Fruit fly (Drosophila melanogaster) whole organism, embryonic: Measurements from ENCODE around the gene CG34357.

Source experiments
- Atf-2 ChIP-seq: fragments of 200-800 bp; sonication (Bioruptor generic); optimal IDR thresholded peaks from 2 replicates; lab custom pipeline; 2016; ENCODE audit warnings: missing biosample characterization, missing genetic modification characterization
- CG10431 ChIP-seq: fragments of 200-800 bp; sonication (Bioruptor generic); optimal IDR thresholded peaks from 3 replicates; lab custom pipeline; 2018; ENCODE audit warnings: missing biosample characterization, mild to moderate bottlenecking, missing genetic modification characterization
- CG11723 ChIP-seq: fragments of 200-800 bp; sonication (Bioruptor generic); optimal IDR thresholded peaks from 2 replicates; lab custom pipeline; 2017; ENCODE audit warnings: missing biosample characterization, mild to moderate bottlenecking, missing genetic modification characterization
- CG12236 ChIP-seq: fragments of 200-800 bp; sonication (Bioruptor generic); optimal IDR thresholded peaks from 2 replicates; lab custom pipeline; 2016; ENCODE audit warnings: missing biosample characterization, missing genetic modification characterization
- CG12391 ChIP-seq: fragments of 200-800 bp; sonication (Bioruptor generic); optimal IDR thresholded peaks from 3 replicates; lab custom pipeline; 2018; ENCODE audit warnings: missing biosample characterization, mild to moderate bottlenecking, missing genetic modification characterization, moderate library complexity
- CG12659 ChIP-seq: fragments of 200-800 bp; sonication (Bioruptor generic); optimal IDR thresholded peaks from 3 replicates; lab custom pipeline; 2017; ENCODE audit warnings: mild to moderate bottlenecking, missing biosample characterization, missing genetic modification reagents, missing genetic modification characterization
- CG13296 ChIP-seq: fragments of 200-800 bp; sonication (Bioruptor generic); optimal IDR thresholded peaks from 3 replicates; lab custom pipeline; 2018; ENCODE audit warnings: missing biosample characterization, mild to moderate bottlenecking, missing genetic modification characterization
- CG14014 ChIP-seq: fragments of 200-800 bp; sonication (Bioruptor generic); IDR thresholded peaks from 2 replicates; pipeline ENCODE4 v1.3.6; 2022; ENCODE audit warnings: missing biosample characterization, missing genetic modification characterization
- CG1603 ChIP-seq: fragments of 200-800 bp; sonication (Bioruptor generic); optimal IDR thresholded peaks from 2 replicates; lab custom pipeline; 2019; ENCODE audit warnings: missing biosample characterization, mild to moderate bottlenecking, missing genetic modification characterization, moderate library complexity
- CG17385 ChIP-seq: fragments of 200-800 bp; sonication (Bioruptor generic); optimal IDR thresholded peaks from 3 replicates; lab custom pipeline; 2018; ENCODE audit warnings: missing biosample characterization, mild to moderate bottlenecking, missing genetic modification characterization
- CG17802 ChIP-seq: fragments of 200-800 bp; sonication (Bioruptor generic); optimal IDR thresholded peaks from 2 replicates; lab custom pipeline; 2018; ENCODE audit warnings: missing biosample characterization, mild to moderate bottlenecking, missing genetic modification characterization, moderate library complexity
- CG2199 ChIP-seq: fragments of 200-800 bp; sonication (Bioruptor generic); IDR thresholded peaks from 3 replicates; pipeline ENCODE4 v1.3.6; 2022; ENCODE audit warnings: missing biosample characterization, missing genetic modification characterization
- CG2678 ChIP-seq: fragments of 200-800 bp; sonication (Bioruptor generic); optimal IDR thresholded peaks from 3 replicates; lab custom pipeline; 2019; ENCODE audit warnings: missing biosample characterization, mild to moderate bottlenecking, missing genetic modification characterization, moderate library complexity
- CG32772 ChIP-seq: fragments of 200-800 bp; sonication (Bioruptor generic); IDR thresholded peaks from 2 replicates; pipeline ENCODE4 v1.3.6; 2022; ENCODE audit warnings: missing biosample characterization, missing genetic modification characterization
- CG34376 ChIP-seq: fragments of 200-800 bp; sonication (Bioruptor generic); optimal IDR thresholded peaks from 2 replicates; lab custom pipeline; 2018; ENCODE audit warnings: missing biosample characterization, mild to moderate bottlenecking, missing genetic modification characterization
- CG34422 ChIP-seq: fragments of 200-800 bp; sonication (Bioruptor generic); IDR thresholded peaks from 3 replicates; pipeline ENCODE4 v1.3.6; 2022; ENCODE audit warnings: missing biosample characterization, missing genetic modification characterization
- D19A ChIP-seq: fragments of 200-800 bp; optimal IDR thresholded peaks from 3 replicates; lab custom pipeline; 2019; ENCODE audit warnings: missing biosample characterization, mild to moderate bottlenecking, missing genetic modification characterization, moderate library complexity
- Med ChIP-seq: fragments of 200-800 bp; sonication (Bioruptor generic); peaks from one replicate; lab custom pipeline; 2016; ENCODE audit warnings: missing biosample characterization, missing genetic modification characterization, mild to moderate bottlenecking, inconsistent platforms, moderate library complexity
- NK7.1 ChIP-seq: fragments of 200-800 bp; sonication (Bioruptor generic); optimal IDR thresholded peaks from 3 replicates; lab custom pipeline; 2016; ENCODE audit warnings: missing biosample characterization, missing genetic modification characterization
- Nf-YA ChIP-seq: fragments of 200-800 bp; sonication (Bioruptor generic); IDR thresholded peaks from 2 replicates; pipeline ENCODE4 v1.3.6; 2022; ENCODE audit warnings: missing biosample characterization, missing genetic modification characterization
- Rfx ChIP-seq: fragments of 200-800 bp; sonication (Bioruptor generic); IDR thresholded peaks from 2 replicates; pipeline ENCODE4 v1.3.6; 2022; ENCODE audit warnings: missing biosample characterization, missing genetic modification characterization
- Scr ChIP-seq: fragments of 200-800 bp; sonication (Bioruptor generic); IDR thresholded peaks from 2 replicates; pipeline ENCODE4 v1.3.6; 2022; ENCODE audit warnings: missing biosample characterization, missing genetic modification characterization; ENCODE audit not compliant: partially characterized antibody
- Spps ChIP-seq: fragments of 200-800 bp; sonication (Bioruptor generic); optimal IDR thresholded peaks from 2 replicates; lab custom pipeline; 2018; ENCODE audit warnings: missing biosample characterization, mild to moderate bottlenecking, missing genetic modification characterization
- Tbp ChIP-seq: fragments of >200 bp; optimal IDR thresholded peaks from 2 replicates; lab custom pipeline; 2018; ENCODE audit warnings: missing biosample characterization, missing genetic modification characterization
- Trl ChIP-seq, 3 experiments: fragments of >200 bp in 2 of 3; fragments of 200-800 bp in 1 of 3; sonication (Bioruptor generic) in 1 of 3; optimal IDR thresholded peaks; 2 replicates in 1 of 3; 3 replicates in 2 of 3; lab custom pipeline; 2016 to 2017; ENCODE audit warnings: missing biosample characterization in 1 of 3, missing genetic modification characterization in 1 of 3
- YL-1 ChIP-seq: fragments of 200-800 bp; sonication (Bioruptor generic); optimal IDR thresholded peaks from 3 replicates; lab custom pipeline; 2017; ENCODE audit warnings: missing biosample characterization, mild to moderate bottlenecking, missing genetic modification characterization
- ab ChIP-seq: fragments of 200-800 bp; sonication (Bioruptor generic); optimal IDR thresholded peaks from 2 replicates; lab custom pipeline; 2016; ENCODE audit warnings: missing biosample characterization, missing genetic modification characterization
- az2 ChIP-seq: fragments of 200-800 bp; sonication (Bioruptor generic); optimal IDR thresholded peaks from 3 replicates; lab custom pipeline; 2016; ENCODE audit warnings: missing biosample characterization, missing genetic modification characterization
- emc ChIP-seq: fragments of 200-800 bp; sonication (Bioruptor generic); optimal IDR thresholded peaks from 2 replicates; lab custom pipeline; 2016; ENCODE audit warnings: missing biosample characterization, missing genetic modification characterization
- en ChIP-seq: fragments of 200-800 bp; sonication (Bioruptor generic); optimal IDR thresholded peaks from 2 replicates; lab custom pipeline; 2016; ENCODE audit warnings: missing biosample characterization, missing genetic modification characterization
- fu2 ChIP-seq: fragments of 200-800 bp; sonication (Bioruptor generic); optimal IDR thresholded peaks from 2 replicates; lab custom pipeline; 2016; ENCODE audit warnings: missing biosample characterization, missing genetic modification characterization
- gfzf ChIP-seq: fragments of 200-800 bp; sonication (Bioruptor generic); optimal IDR thresholded peaks from 2 replicates; lab custom pipeline; 2016; ENCODE audit warnings: missing biosample characterization, mild to moderate bottlenecking, missing genetic modification characterization, moderate library complexity
- grn ChIP-seq: fragments of 200-800 bp; sonication (Bioruptor generic); optimal IDR thresholded peaks from 3 replicates; lab custom pipeline; 2017; ENCODE audit warnings: missing biosample characterization, missing genetic modification characterization
- gro ChIP-seq: fragments of 200-800 bp; sonication (Bioruptor generic); optimal IDR thresholded peaks from 2 replicates; lab custom pipeline; 2016; ENCODE audit warnings: missing biosample characterization, missing genetic modification characterization
- hbn ChIP-seq: fragments of 200-800 bp; sonication (Bioruptor generic); IDR thresholded peaks from 2 replicates; pipeline ENCODE4 v1.3.6; 2022; ENCODE audit warnings: missing biosample characterization, missing genetic modification characterization; ENCODE audit not compliant: partially characterized antibody
- kah ChIP-seq: fragments of 200-800 bp; sonication (Bioruptor generic); optimal IDR thresholded peaks from 2 replicates; lab custom pipeline; 2018; ENCODE audit warnings: missing biosample characterization, mild to moderate bottlenecking, missing genetic modification characterization
- ken ChIP-seq: fragments of 200-800 bp; sonication (Bioruptor generic); IDR thresholded peaks from 3 replicates; pipeline ENCODE4 v1.3.6; 2022; ENCODE audit warnings: missing biosample characterization, missing genetic modification characterization
- lmd ChIP-seq: fragments of 200-800 bp; sonication (Bioruptor generic); IDR thresholded peaks from 2 replicates; pipeline ENCODE4 v1.3.6; 2022; ENCODE audit warnings: missing biosample characterization, missing genetic modification characterization
- mirr ChIP-seq: fragments of 200-800 bp; sonication (Bioruptor generic); optimal IDR thresholded peaks from 3 replicates; lab custom pipeline; 2018; ENCODE audit warnings: missing biosample characterization, mild to moderate bottlenecking, missing genetic modification characterization
- mld ChIP-seq: fragments of 200-800 bp; sonication (Bioruptor generic); IDR thresholded peaks from 3 replicates; pipeline ENCODE4 v1.3.6; 2022; ENCODE audit warnings: missing biosample characterization, missing genetic modification characterization; ENCODE audit not compliant: partially characterized antibody
- pan ChIP-seq, 4 experiments: fragments of >200 bp in 3 of 4; fragments of 200-800 bp in 1 of 4; sonication (Bioruptor generic) in 1 of 4; optimal IDR thresholded peaks in 3 of 4; IDR thresholded peaks in 1 of 4; 2 replicates each; pipeline versions ENCODE4 v1.3.6 to Lab custom; 2017 to 2022; ENCODE audit warnings: missing biosample characterization in 2 of 4, missing genetic modification characterization in 2 of 4, mixed read lengths in 1 of 4
- pum ChIP-seq: fragments of 200-800 bp; sonication (Bioruptor generic); optimal IDR thresholded peaks from 2 replicates; lab custom pipeline; 2016; ENCODE audit warnings: missing biosample characterization, missing genetic modification characterization
- rib ChIP-seq: fragments of 200-800 bp; sonication (Bioruptor generic); IDR thresholded peaks from 2 replicates; pipeline ENCODE4 v1.3.6; 2022; ENCODE audit warnings: missing biosample characterization, missing genetic modification characterization
- shn ChIP-seq: fragments of 200-800 bp; sonication (Bioruptor generic); optimal IDR thresholded peaks from 3 replicates; lab custom pipeline; 2016; ENCODE audit warnings: missing biosample characterization, missing genetic modification characterization
- slbo ChIP-seq: fragments of 200-800 bp; sonication (Bioruptor generic); IDR thresholded peaks from 2 replicates; pipeline ENCODE4 v1.3.6; 2022; ENCODE audit warnings: missing biosample characterization, missing genetic modification characterization
- sug ChIP-seq: fragments of 200-800 bp; optimal IDR thresholded peaks from 2 replicates; lab custom pipeline; 2019; ENCODE audit warnings: missing biosample characterization, mild to moderate bottlenecking, missing genetic modification characterization, moderate library complexity
- unpg ChIP-seq: fragments of 200-800 bp; sonication (Bioruptor generic); optimal IDR thresholded peaks from 3 replicates; lab custom pipeline; 2018; ENCODE audit warnings: missing biosample characterization, mild to moderate bottlenecking, missing genetic modification characterization, moderate library complexity
- vvl ChIP-seq: fragments of 200-800 bp; sonication (Bioruptor generic); IDR thresholded peaks from 2 replicates; pipeline ENCODE4 v1.3.6; 2022; ENCODE audit warnings: missing biosample characterization, missing genetic modification characterization
- wdn ChIP-seq: fragments of 200-800 bp; sonication (Bioruptor generic); IDR thresholded peaks from 2 replicates; pipeline ENCODE4 v1.3.6; 2022; ENCODE audit warnings: missing biosample characterization, missing genetic modification characterization

The CG34357 gene

DNA sequence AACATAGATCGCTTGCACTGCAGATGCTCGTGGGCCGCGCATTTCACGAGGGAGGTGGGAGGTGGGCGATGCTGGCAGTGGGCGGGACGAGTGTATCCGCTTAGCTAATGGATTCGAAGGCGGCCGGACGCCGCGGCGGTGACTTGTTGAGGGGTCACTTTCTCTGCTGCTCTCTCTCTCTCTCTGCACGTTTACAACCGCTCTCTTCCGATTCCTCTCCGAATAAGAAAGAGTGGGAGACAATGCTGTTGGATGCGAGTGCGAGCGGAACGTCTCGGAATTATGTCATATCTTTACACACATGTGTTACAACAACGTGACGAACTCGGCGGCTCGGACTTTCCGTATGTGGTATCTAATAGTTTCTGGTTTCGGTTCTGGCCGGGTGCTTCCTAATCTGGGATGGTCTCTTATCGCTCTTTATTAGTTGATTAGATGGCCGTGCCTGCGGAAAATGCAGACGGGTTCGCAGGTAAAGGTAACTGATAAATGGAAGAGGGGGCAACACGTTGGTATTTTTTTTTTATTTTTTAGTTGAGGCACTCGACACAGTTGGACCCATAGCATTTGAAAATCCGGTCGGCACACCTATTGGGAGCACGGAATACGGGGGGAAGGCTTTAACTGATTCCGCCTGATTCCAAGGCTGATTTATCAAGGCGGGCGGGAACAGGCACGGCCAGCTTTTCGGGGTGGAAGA, 105.4 kb downstream of the CG34357 start (continued):
- TF ChIP-seq gro (GFP tag; lab: Kevin White, UChicago) (no peak), CG34422 (GFP tag; lab: Robert Waterston, UW) (no peak), sug (tag; lab: Kevin White, UChicago) (peak; percentile 10), gfzf (no peak), mld (GFP tag; lab: Robert Waterston, UW) (no peak), en (GFP tag; lab: Kevin White, UChicago) (no peak), Spps (no peak), ab (GFP tag; lab: Kevin White, UChicago) (no peak), Tbp (GFP tag; lab: Kevin White, UChicago) (no peak), CG12659 (GFP tag; lab: Kevin White, UChicago) (no peak), rib (GFP tag; lab: Robert Waterston, UW) (no peak), shn (GFP tag; lab: Kevin White, UChicago) (no peak), CG17802 (no peak), CG2678 (tag; lab: Kevin White, UChicago) (no peak), CG14014 (no peak), D19A (tag; lab: Kevin White, UChicago) (no peak), emc (no peak), CG34376 (GFP tag; lab: Kevin White, UChicago) (peak; percentile 51), hbn (0 out of 2 replicates have a peak, but pooled peaks have one; percentile 17), vvl (GFP tag; lab: Robert Waterston, UW) (peak; percentile 27; the same call in 1 of the 2 replicates), CG17385 (peak; percentile 55), slbo (GFP tag; lab: Robert Waterston, UW) (0 out of 2 replicates have a peak, but pooled peaks have one; percentile 13), CG12391 (tag; lab: Kevin White, UChicago) (no peak), grn (GFP tag; lab: Kevin White, UChicago) (peak; percentile 80), CG10431 (GFP tag; lab: Kevin White, UChicago) (no peak), Med (GFP tag; lab: Kevin White, UChicago) (peak; percentile 39), CG11723 (GFP tag; lab: Kevin White, UChicago) (no peak), unpg (no peak), CG2199 (GFP tag; lab: Robert Waterston, UW) (no peak), wdn (no peak), kah (GFP tag; lab: Kevin White, UChicago) (peak; percentile 9), NK7.1 (no peak), CG32772 (GFP tag; lab: Robert Waterston, UW) (0 out of 2 replicates have a peak, but pooled peaks have one; percentile 17), pum (GFP tag; lab: Kevin White, UChicago) (no peak), YL-1 (GFP tag; lab: Kevin White, UChicago) (no peak), CG13296 (GFP tag; lab: Kevin White, UChicago) (no peak), mirr (GFP tag; lab: Kevin White, UChicago) (peak; percentile 59), Scr (GFP tag; lab: Robert Waterston, UW) (peak; percentile 21; the same call in 1 of the 2 replicates), pan (optimal IDR thresholded peaks at IDR 0.05; lab: Kevin White, UChicago) (no peak), pan (GFP tag; optimal IDR thresholded peaks at IDR 0.05 in 1 of 2, IDR thresholded peaks at IDR 0.05 in 1 of 2) (no peak), az2 (GFP tag; lab: Kevin White, UChicago) (no peak), Trl (optimal IDR thresholded peaks at IDR 0.05; lab: Kevin White, UChicago) (peak; percentile 89 to 98), Trl (GFP tag; optimal IDR thresholded peaks at IDR 0.05; lab: Kevin White, UChicago) (no peak), fu2 (GFP tag; lab: Kevin White, UChicago) (no peak), CG12236 (no peak), CG1603 (no peak), Nf-YA (GFP tag; lab: Robert Waterston, UW) (no peak), Rfx (no peak), Atf-2 (GFP tag; lab: Kevin White, UChicago) (no peak), ken (GFP tag; lab: Robert Waterston, UW) (no peak), lmd (GFP tag; lab: Robert Waterston, UW) (no peak)
